Fruit fly (Drosophila melanogaster): ENCODE data around the gene Zif.

The Zif gene

DNA sequence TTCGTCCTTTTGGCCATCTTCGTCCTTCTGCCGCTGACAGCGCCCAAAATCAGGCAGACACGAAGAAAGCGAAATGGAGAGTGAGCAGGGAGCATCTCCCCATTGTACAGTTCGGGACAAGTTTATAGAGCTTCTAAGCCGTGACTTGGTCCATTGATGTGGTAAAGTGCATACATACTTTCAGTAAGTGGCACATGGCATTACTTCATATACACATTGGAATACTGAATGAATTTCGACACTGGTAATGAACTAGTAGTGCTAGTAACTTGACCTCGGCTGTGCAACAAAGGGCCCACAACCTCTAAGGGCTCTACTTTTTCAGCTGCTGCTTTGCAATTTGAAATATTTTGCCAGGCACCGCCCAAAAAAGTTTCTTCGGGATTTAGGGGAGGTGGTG lies 40.6 kb upstream of the Zif start (continued):
- TF ChIP-seq Sox102F (GFP tag; optimal IDR thresholded peaks at IDR 0.05) (peak; percentile 53), Gug (GFP tag; IDR thresholded peaks at IDR 0.05) (no peak), CG3032 (tag; optimal IDR thresholded peaks at IDR 0.05) (peak; percentile 27), CG6276 (GFP tag; optimal IDR thresholded peaks at IDR 0.05) (peak; percentile 37), lz (GFP tag; optimal IDR thresholded peaks at IDR 0.05) (peak; percentile 56), spab (GFP tag; optimal IDR thresholded peaks at IDR 0.05) (no peak), CG1621 (tag; optimal IDR thresholded peaks at IDR 0.05) (peak; percentile 47), Sox14 (GFP tag; optimal IDR thresholded peaks at IDR 0.05) (peak; percentile 37)

DNA sequence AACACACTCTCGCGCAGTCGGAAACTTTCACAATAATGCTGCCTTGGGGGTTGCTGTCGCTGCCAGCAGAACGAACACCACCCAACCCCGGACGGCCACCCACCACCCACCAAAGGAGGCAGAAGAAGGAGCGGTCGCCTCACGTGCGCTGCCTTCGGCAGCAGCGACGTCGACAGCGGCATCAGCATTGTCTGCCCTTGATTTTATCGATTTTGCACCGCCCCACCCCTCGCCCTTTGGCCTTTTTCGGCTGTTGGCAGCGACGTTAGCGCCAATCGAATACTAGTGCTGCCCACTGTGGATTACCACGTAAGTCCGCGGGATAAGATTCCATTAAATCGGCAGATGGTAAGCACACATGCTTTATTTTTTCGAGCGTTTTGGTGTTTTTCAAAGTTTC lies 37.8 kb upstream of the Zif start:
- TF ChIP-seq pdm3 (GFP tag; optimal IDR thresholded peaks at IDR 0.05) (no peak), CG6808 (GFP tag; optimal IDR thresholded peaks at IDR 0.05) (no peak), Hr39 (GFP tag; optimal IDR thresholded peaks at IDR 0.05) (no peak), CG15336 (GFP tag; IDR thresholded peaks at IDR 0.05) (no peak), Blimp-1 (GFP tag; optimal IDR thresholded peaks at IDR 0.05) (no peak), Hr38 (GFP tag; optimal IDR thresholded peaks at IDR 0.05) (no peak), eg (GFP tag; IDR thresholded peaks at IDR 0.05) (no peak), acj6 (GFP tag; optimal IDR thresholded peaks at IDR 0.05) (no peak), CG6163 (GFP tag; IDR thresholded peaks at IDR 0.05) (no peak), CG10631 (GFP tag; optimal IDR thresholded peaks at IDR 0.05) (no peak), CG7368 (GFP tag; optimal IDR thresholded peaks at IDR 0.05) (no peak), achi (GFP tag; optimal IDR thresholded peaks at IDR 0.05) (no peak), salr (GFP tag; optimal IDR thresholded peaks at IDR 0.05) (no peak), CG34406 (GFP tag; optimal IDR thresholded peaks at IDR 0.05) (no peak), CG10669 (GFP tag; optimal IDR thresholded peaks at IDR 0.05) (no peak), cyc (GFP tag; optimal IDR thresholded peaks at IDR 0.05) (no peak), fkh (GFP tag; optimal IDR thresholded peaks at IDR 0.05) (no peak), Smox (GFP tag; optimal IDR thresholded peaks at IDR 0.05) (no peak), vri (GFP tag; optimal IDR thresholded peaks at IDR 0.05) (no peak), lz (GFP tag; optimal IDR thresholded peaks at IDR 0.05) (no peak)

DNA sequence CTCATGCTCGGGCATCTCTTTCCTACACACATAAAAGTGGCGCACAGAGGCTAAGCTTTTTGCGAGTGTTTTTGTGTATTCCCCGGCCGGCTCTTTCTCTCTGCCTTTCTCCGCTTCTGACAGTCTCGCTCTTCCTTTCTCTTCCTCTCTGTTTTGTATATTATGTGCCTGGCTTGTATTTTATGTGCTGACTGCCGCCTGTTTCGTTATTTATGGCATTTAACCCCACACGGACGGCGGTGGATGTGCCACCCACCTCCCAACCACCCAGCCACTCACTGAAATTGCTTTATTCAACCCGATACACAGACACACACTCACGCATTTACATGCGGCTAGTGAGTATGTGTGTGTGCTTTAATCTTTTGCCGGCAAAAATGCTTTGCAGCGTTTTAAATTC lies 36.9 kb upstream of the Zif start:
- peak; percentile 9 for TF ChIP-seq vri (GFP tag; optimal IDR thresholded peaks at IDR 0.05)
- no peak for TF ChIP-seq CG11902 (GFP tag; optimal IDR thresholded peaks at IDR 0.05)
- peak; percentile 24 for TF ChIP-seq Sox14 (GFP tag; optimal IDR thresholded peaks at IDR 0.05)
- TF ChIP-seq CG10631 (GFP tag; optimal IDR thresholded peaks at IDR 0.05), result no peak
- TF ChIP-seq CG15336 (GFP tag; IDR thresholded peaks at IDR 0.05), result 0 out of 2 replicates have a peak, but pooled peaks have one; percentile 11
- TF ChIP-seq svp (GFP tag), result peak; percentile 85
- peak; percentile 19 for TF ChIP-seq Eip75B (GFP tag; optimal IDR thresholded peaks at IDR 0.05)
- TF ChIP-seq CG6163 (GFP tag; IDR thresholded peaks at IDR 0.05), result peak; percentile 47; the same call in 1 of the 3 replicates
- no peak for TF ChIP-seq CG11294 (GFP tag; IDR thresholded peaks at IDR 0.05)

DNA sequence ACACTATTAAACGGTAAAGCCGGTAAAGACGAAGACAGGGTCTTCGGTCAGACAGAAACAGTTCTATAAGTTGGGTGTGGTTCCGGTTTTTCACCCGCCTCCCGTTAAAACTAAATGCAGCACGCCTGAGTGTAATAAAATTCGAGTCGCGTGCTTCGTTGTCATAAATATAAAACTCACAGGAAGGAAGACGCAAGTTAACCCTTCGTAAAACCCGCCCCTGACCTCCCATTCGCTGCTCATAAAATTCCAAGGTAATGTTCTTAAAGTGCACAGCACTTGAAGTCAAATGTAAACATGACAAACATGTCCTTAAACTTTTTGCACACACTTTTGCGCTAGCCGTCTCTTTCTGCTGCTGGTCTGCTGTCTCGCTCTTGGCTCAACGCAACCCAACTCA lies 35.6 kb upstream of the Zif start:
- TF ChIP-seq CG8119 (GFP tag; IDR thresholded peaks at IDR 0.05), result no peak
- no peak for TF ChIP-seq Gug (GFP tag; IDR thresholded peaks at IDR 0.05)
- peak in 1 of 2 experiments; percentile 75 for TF ChIP-seq ss (GFP tag; optimal IDR thresholded peaks at IDR 0.05)

DNA sequence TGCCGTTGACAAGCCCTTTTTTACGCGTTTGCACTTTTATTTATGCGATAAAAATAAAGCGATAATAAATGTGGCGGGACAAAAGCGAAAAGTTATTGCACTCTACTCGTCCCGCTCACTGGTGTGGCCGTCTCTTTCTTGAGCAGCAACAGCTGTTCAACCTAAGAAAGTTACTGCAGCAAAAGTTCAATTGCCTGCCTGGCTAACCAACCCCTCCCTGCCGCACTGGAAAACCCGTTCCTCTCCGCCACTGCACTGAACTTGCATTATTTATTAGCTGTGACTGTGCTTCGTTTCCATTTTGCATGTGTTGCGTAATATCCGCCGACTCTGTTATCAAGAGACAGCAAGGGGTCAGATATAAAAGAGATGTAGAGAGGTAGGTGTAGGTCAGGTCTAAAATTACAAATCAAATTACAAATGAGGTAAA lies 35.2 kb upstream of the Zif start:
- peak; percentile 50; the same call in 1 of the 3 replicates for TF ChIP-seq CG8119 (GFP tag; IDR thresholded peaks at IDR 0.05)
- TF ChIP-seq CG8632 (GFP tag; optimal IDR thresholded peaks at IDR 0.05), result no peak
- peak; percentile 47 for TF ChIP-seq Lpt (GFP tag; optimal IDR thresholded peaks at IDR 0.05)
- TF ChIP-seq esn (GFP tag; optimal IDR thresholded peaks at IDR 0.05), result peak; percentile 5
- TF ChIP-seq Sox102F (GFP tag; optimal IDR thresholded peaks at IDR 0.05), result peak; percentile 9
- peak; percentile 38 for TF ChIP-seq Eip75B (GFP tag; optimal IDR thresholded peaks at IDR 0.05)
- TF ChIP-seq CG6163 (GFP tag; IDR thresholded peaks at IDR 0.05), result peak; percentile 41; the same call in 1 of the 3 replicates
- TF ChIP-seq CG3032 (tag; optimal IDR thresholded peaks at IDR 0.05), result no peak
- TF ChIP-seq Sox14 (GFP tag; optimal IDR thresholded peaks at IDR 0.05), result peak; percentile 59
- peak; percentile 62 for TF ChIP-seq dsx (GFP tag; optimal IDR thresholded peaks at IDR 0.05; ENCODE audit: poor library complexity, severe bottlenecking)
- TF ChIP-seq CG6854 (GFP tag; optimal IDR thresholded peaks at IDR 0.05), result peak; percentile 3
- peak; percentile 13 for TF ChIP-seq CG6276 (GFP tag; optimal IDR thresholded peaks at IDR 0.05)
- TF ChIP-seq net (GFP tag; optimal IDR thresholded peaks at IDR 0.05), result no peak
- TF ChIP-seq vri (GFP tag; optimal IDR thresholded peaks at IDR 0.05), result peak; percentile 97
- TF ChIP-seq fd85E (GFP tag; optimal IDR thresholded peaks at IDR 0.05), result no peak
- peak; percentile 63 for TF ChIP-seq Eip78C (GFP tag)
- no peak for TF ChIP-seq CG11902 (GFP tag; optimal IDR thresholded peaks at IDR 0.05)
- TF ChIP-seq CG32006 (GFP tag; optimal IDR thresholded peaks at IDR 0.05), result no peak
- TF ChIP-seq CG34406 (GFP tag; optimal IDR thresholded peaks at IDR 0.05), result no peak
- peak; percentile 63 for TF ChIP-seq Blimp-1 (GFP tag; optimal IDR thresholded peaks at IDR 0.05)
- TF ChIP-seq CG15336 (GFP tag; IDR thresholded peaks at IDR 0.05), result 0 out of 2 replicates have a peak, but pooled peaks have one; percentile 8
- TF ChIP-seq CG11762 (GFP tag; optimal IDR thresholded peaks at IDR 0.05; ENCODE audit: insufficient read depth), result no peak

Data from whole organism, prepupa.